Worm (Caenorhabditis elegans): Measurements from ENCODE around the gene F56B3.11.
A peak's percentile ranks its signal among the peaks of the same experiment; 100 is the strongest.

F56B3.11 gene

DNA sequence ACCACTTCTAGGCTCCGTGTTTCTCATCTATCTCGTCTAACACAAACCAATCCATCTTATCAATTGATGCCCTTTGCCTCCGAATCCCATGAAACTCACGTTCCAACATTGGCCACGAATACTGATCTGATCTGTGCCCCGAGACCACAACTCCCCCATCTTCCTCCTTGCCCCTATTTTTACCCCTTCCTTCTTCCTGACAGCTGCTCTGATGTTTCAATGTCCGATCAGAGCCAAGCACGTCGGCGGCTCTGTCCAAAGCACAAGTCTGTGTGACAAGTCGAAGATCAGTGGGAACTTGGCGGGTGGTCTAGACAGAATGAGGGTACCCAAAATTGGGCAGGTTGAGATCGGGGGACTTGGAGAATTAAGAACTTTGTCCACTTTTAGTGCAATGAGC lies 50.0 kb downstream of the F56B3.11 start:
- TF ChIP-seq F26F4.8 (GFP tag; conservative IDR thresholded peaks at IDR 0.05) (no peak), hlh-11 (tag; optimal IDR thresholded peaks at IDR 0.05) (peak; percentile 17), snpc-4 (tag; optimal IDR thresholded peaks at IDR 0.05) (no peak), nhr-11 (tag; optimal IDR thresholded peaks at IDR 0.05) (peak; percentile 48), gei-8 (GFP tag; optimal IDR thresholded peaks at IDR 0.05) (no peak)
